Worm (Caenorhabditis elegans): ENCODE measurements around the gene pho-14.
"Not testable (repeated sequence)": the region's sequence is repeated elsewhere in the genome, so short reads cannot be mapped to it uniquely, and the experiment has no call there.

The pho-14 gene

DNA sequence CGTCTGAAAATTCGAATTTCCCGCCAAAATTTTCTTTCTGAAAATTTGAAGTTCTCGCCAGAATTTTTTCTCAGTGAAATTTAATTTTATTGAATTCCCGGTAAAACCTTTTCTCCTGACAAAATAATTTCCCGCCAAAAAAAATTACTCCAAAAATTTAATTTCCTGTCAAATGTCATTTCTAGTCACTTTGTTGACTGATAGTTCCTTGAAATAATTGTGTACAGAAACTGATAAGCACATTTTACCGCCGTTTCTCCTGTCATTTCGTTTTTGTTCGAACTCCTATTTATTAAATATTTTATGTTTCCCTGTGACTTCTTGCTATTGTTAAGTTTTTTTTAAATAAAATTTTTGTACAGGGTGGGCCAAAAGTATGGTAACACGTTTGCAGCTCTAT lies 36.7 kb downstream of the pho-14 start:
- TF ChIP-seq fkh-10 (GFP tag; optimal IDR thresholded peaks at IDR 0.05) (no peak), npax-4 (tag; optimal IDR thresholded peaks at IDR 0.05) (no peak), Y22D7AL.16 (tag; optimal IDR thresholded peaks at IDR 0.05) (no peak), ceh-9 (tag; optimal IDR thresholded peaks at IDR 0.05) (no peak), K09A11.1 (tag; optimal IDR thresholded peaks at IDR 0.05; ENCODE audit: insufficient read depth) (no peak), ahr-1 (tag; optimal IDR thresholded peaks at IDR 0.05) (no peak), ceh-14 (tag; optimal IDR thresholded peaks at IDR 0.05) (no peak), unc-3 (GFP tag; conservative IDR thresholded peaks at IDR 0.05) (no peak), unc-3 (tag; optimal IDR thresholded peaks at IDR 0.05) (no peak), zip-5 (tag; optimal IDR thresholded peaks at IDR 0.05) (no peak), hlh-30 (tag; optimal IDR thresholded peaks at IDR 0.05; ENCODE audit: insufficient read depth) (no peak), ceh-22 (tag; optimal IDR thresholded peaks at IDR 0.05) (no peak), rnt-1 (tag; optimal IDR thresholded peaks at IDR 0.05) (no peak), sox-2 (GFP tag; IDR thresholded peaks at IDR 0.05) (no peak), ceh-6 (GFP tag; optimal IDR thresholded peaks at IDR 0.05) (no peak)

DNA sequence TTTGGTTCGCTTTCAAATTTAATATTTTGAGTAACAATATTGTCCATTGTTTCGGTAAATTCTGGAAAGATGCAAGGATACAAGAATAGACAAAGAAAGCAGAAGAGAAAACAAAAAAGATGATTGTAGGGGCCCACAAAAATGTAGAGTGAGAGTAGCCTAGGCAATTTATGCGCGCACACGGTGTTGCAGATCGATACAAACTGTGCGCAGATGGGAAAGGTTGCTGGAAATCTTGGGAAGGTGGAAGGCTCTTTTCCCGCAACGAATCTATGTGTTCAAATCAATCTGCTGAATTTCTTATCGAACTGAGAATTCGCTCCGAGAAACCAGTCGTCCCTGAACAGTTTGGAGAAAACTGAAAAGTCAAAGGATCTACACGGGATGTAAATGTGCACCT lies 39.9 kb downstream of the pho-14 start, which contains the start of gene btb-10:
Gene btb-10, minus strand, starts transcription at position 101 of the 400 bp plus-strand sequence.
- not testable (repeated sequence) for TF ChIP-seq ahr-1, pqm-1, ceh-30 (tag; optimal IDR thresholded peaks at IDR 0.05)

DNA sequence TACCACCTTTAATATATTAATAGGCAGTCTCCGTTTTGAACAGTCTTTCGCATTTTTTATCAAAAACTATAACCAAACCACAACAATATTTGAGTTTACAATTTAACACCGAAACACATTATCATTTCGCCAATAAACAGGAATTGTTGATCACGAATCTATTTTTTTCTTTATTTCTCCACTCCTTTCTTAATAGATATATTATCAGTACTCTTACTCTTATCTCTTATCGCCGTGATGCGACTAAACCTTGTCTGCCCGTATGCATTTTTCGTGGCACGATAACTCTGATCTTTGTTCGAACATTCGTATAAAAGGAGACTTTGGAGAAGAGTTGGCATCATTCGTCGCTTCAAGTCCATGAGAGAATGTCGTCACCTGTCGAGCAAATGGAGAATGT lies 43.8 kb downstream of the pho-14 start:
- TF ChIP-seq elt-2 (tag; optimal IDR thresholded peaks at IDR 0.05) (peak; percentile 94), sox-2 (GFP tag; IDR thresholded peaks at IDR 0.05) (no peak)

- TF ChIP-seq hlh-8, ztf-16, hlh-15 (tag; optimal IDR thresholded peaks at IDR 0.05): not testable (repeated sequence)
These were observed 45.9 kb downstream of the pho-14 start, which contains the start of gene K02E7.7 for ce11 chrII:1054724-1055123. K02E7.7 (plus strand) TSS chrII:1055024.

ce11 chrII:1049849-1050248 lies 50.8 kb downstream of the pho-14 start, which contains the start of gene fbxb-40:
fbxb-40 (minus strand) TSS chrII:1049949.
- TF ChIP-seq ahr-1 (tag; optimal IDR thresholded peaks at IDR 0.05) (no peak), unc-55 (GFP tag; optimal IDR thresholded peaks at IDR 0.05) (no peak), unc-42 (tag; optimal IDR thresholded peaks at IDR 0.05) (no peak), eyg-1 (tag; optimal IDR thresholded peaks at IDR 0.05) (no peak), ceh-24 (tag; optimal IDR thresholded peaks at IDR 0.05) (no peak), hlh-13 (GFP tag; optimal IDR thresholded peaks at IDR 0.05) (no peak), ceh-45 (GFP tag; IDR thresholded peaks at IDR 0.05) (no peak)
